Worm (Caenorhabditis elegans): ENCODE measurements around the gene dmsr-5.

dmsr-5 gene

ce11 chrIII:10983153-10983552 is 11.9 kb downstream of the dmsr-5 start, which contains the start of gene col-92:
col-92 (minus strand) TSS chrIII:10983253.
- no peak for TF ChIP-seq ztf-23 (GFP tag; IDR thresholded peaks at IDR 0.05)
- TF ChIP-seq cog-1 (tag; optimal IDR thresholded peaks at IDR 0.05): no peak
- TF ChIP-seq med-1 (GFP tag; optimal IDR thresholded peaks at IDR 0.05; ENCODE audit: insufficient read depth): no peak
- no peak for TF ChIP-seq tab-1 (GFP tag; IDR thresholded peaks at IDR 0.05)
- no peak for TF ChIP-seq flt-1 (GFP tag; IDR thresholded peaks at IDR 0.05)
- TF ChIP-seq T22C8.4 (GFP tag; IDR thresholded peaks at IDR 0.05): no peak
- no peak for TF ChIP-seq ref-1 (GFP tag; conservative IDR thresholded peaks at IDR 0.05)
- TF ChIP-seq klf-2 (GFP tag; conservative IDR thresholded peaks at IDR 0.05): no peak

ce11 chrIII:10981555-10981954 is 13.5 kb downstream of the dmsr-5 start:
- TF ChIP-seq tab-1 (GFP tag; IDR thresholded peaks at IDR 0.05) (no peak), cog-1 (tag; optimal IDR thresholded peaks at IDR 0.05) (no peak), T22C8.4 (GFP tag; IDR thresholded peaks at IDR 0.05) (no peak)

ce11 chrIII:10976580-10976979 is 18.5 kb downstream of the dmsr-5 start:
- TF ChIP-seq ref-1 (GFP tag; conservative IDR thresholded peaks at IDR 0.05) (no peak), T22C8.4 (GFP tag; IDR thresholded peaks at IDR 0.05) (no peak), flt-1 (GFP tag; IDR thresholded peaks at IDR 0.05) (no peak), ztf-23 (GFP tag; IDR thresholded peaks at IDR 0.05) (no peak), med-1 (GFP tag; optimal IDR thresholded peaks at IDR 0.05; ENCODE audit: insufficient read depth) (no peak), cog-1 (tag; optimal IDR thresholded peaks at IDR 0.05) (no peak), tab-1 (GFP tag; IDR thresholded peaks at IDR 0.05) (no peak), klf-2 (GFP tag; conservative IDR thresholded peaks at IDR 0.05) (no peak), ztf-29 (GFP tag; IDR thresholded peaks at IDR 0.05) (no peak)

ce11 chrIII:10969644-10970043 is 25.4 kb downstream of the dmsr-5 start, which contains the start of gene dhc-4:
dhc-4 (plus strand) TSS chrIII:10969944.
- TF ChIP-seq ref-1 (GFP tag; conservative IDR thresholded peaks at IDR 0.05): no peak
- no peak for TF ChIP-seq klf-2 (GFP tag; conservative IDR thresholded peaks at IDR 0.05)
- TF ChIP-seq med-1 (GFP tag; optimal IDR thresholded peaks at IDR 0.05; ENCODE audit: insufficient read depth): no peak
- TF ChIP-seq T22C8.4 (GFP tag; IDR thresholded peaks at IDR 0.05): no peak
- TF ChIP-seq tab-1 (GFP tag; IDR thresholded peaks at IDR 0.05): no peak
- TF ChIP-seq cog-1 (tag; optimal IDR thresholded peaks at IDR 0.05): no peak
- TF ChIP-seq flt-1 (GFP tag; IDR thresholded peaks at IDR 0.05): no peak
- no peak for TF ChIP-seq ztf-23 (GFP tag; IDR thresholded peaks at IDR 0.05)
- TF ChIP-seq ztf-29 (GFP tag; IDR thresholded peaks at IDR 0.05): no peak

ce11 chrIII:10967010-10967409 is 28.0 kb downstream of the dmsr-5 start, which contains the start of gene W05B2.2:
W05B2.2 (minus strand) TSS chrIII:10967110.
- TF ChIP-seq ztf-23 (GFP tag; IDR thresholded peaks at IDR 0.05) (no peak), ref-1 (GFP tag; conservative IDR thresholded peaks at IDR 0.05) (no peak)

ce11 chrIII:10962910-10963309 is 32.1 kb downstream of the dmsr-5 start:
- TF ChIP-seq flt-1 (GFP tag; IDR thresholded peaks at IDR 0.05): no peak
- TF ChIP-seq cog-1 (tag; optimal IDR thresholded peaks at IDR 0.05): no peak
- TF ChIP-seq ztf-29 (GFP tag; IDR thresholded peaks at IDR 0.05): no peak
- TF ChIP-seq ref-1 (GFP tag; conservative IDR thresholded peaks at IDR 0.05): no peak
- TF ChIP-seq T22C8.4 (GFP tag; IDR thresholded peaks at IDR 0.05): no peak
- TF ChIP-seq med-1 (GFP tag; optimal IDR thresholded peaks at IDR 0.05; ENCODE audit: insufficient read depth): no peak
- TF ChIP-seq klf-2 (GFP tag; conservative IDR thresholded peaks at IDR 0.05): no peak
- no peak for TF ChIP-seq ztf-23 (GFP tag; IDR thresholded peaks at IDR 0.05)
- no peak for TF ChIP-seq tab-1 (GFP tag; IDR thresholded peaks at IDR 0.05)

ce11 chrIII:10960387-10960786 is 34.7 kb downstream of the dmsr-5 start:
- TF ChIP-seq T22C8.4 (GFP tag; IDR thresholded peaks at IDR 0.05): no peak
- TF ChIP-seq flt-1 (GFP tag; IDR thresholded peaks at IDR 0.05): no peak
- no peak for TF ChIP-seq klf-2 (GFP tag; conservative IDR thresholded peaks at IDR 0.05)
- no peak for TF ChIP-seq ztf-29 (GFP tag; IDR thresholded peaks at IDR 0.05)
- TF ChIP-seq ztf-23 (GFP tag; IDR thresholded peaks at IDR 0.05): no peak
- TF ChIP-seq cog-1 (tag; optimal IDR thresholded peaks at IDR 0.05): no peak
- TF ChIP-seq tab-1 (GFP tag; IDR thresholded peaks at IDR 0.05): no peak
- no peak for TF ChIP-seq ref-1 (GFP tag; conservative IDR thresholded peaks at IDR 0.05)
- no peak for TF ChIP-seq med-1 (GFP tag; optimal IDR thresholded peaks at IDR 0.05; ENCODE audit: insufficient read depth)

- TF ChIP-seq cog-1 (tag; optimal IDR thresholded peaks at IDR 0.05) (no peak), klf-2 (GFP tag; conservative IDR thresholded peaks at IDR 0.05) (no peak), flt-1 (GFP tag; IDR thresholded peaks at IDR 0.05) (no peak), ztf-29 (GFP tag; IDR thresholded peaks at IDR 0.05) (no peak), ztf-23 (GFP tag; IDR thresholded peaks at IDR 0.05) (no peak), ref-1 (GFP tag; conservative IDR thresholded peaks at IDR 0.05) (no peak), tab-1 (GFP tag; IDR thresholded peaks at IDR 0.05) (no peak), med-1 (GFP tag; optimal IDR thresholded peaks at IDR 0.05; ENCODE audit: insufficient read depth) (no peak), T22C8.4 (GFP tag; IDR thresholded peaks at IDR 0.05) (no peak)
Measured at ce11 chrIII:10957710-10958109, 37.3 kb downstream of the dmsr-5 start.

- TF ChIP-seq ztf-23 (GFP tag; IDR thresholded peaks at IDR 0.05): no peak
- TF ChIP-seq tab-1 (GFP tag; IDR thresholded peaks at IDR 0.05): no peak
Measured at ce11 chrIII:10957236-10957635, 37.8 kb downstream of the dmsr-5 start.

- TF ChIP-seq med-1 (GFP tag; optimal IDR thresholded peaks at IDR 0.05; ENCODE audit: insufficient read depth) (no peak), cog-1 (tag; optimal IDR thresholded peaks at IDR 0.05) (no peak)
Measured at ce11 chrIII:10953160-10953559, 41.9 kb downstream of the dmsr-5 start, which contains the start of gene zig-5. zig-5 (minus strand) TSS chrIII:10953508.

- TF ChIP-seq klf-2 (GFP tag; conservative IDR thresholded peaks at IDR 0.05): no peak
- TF ChIP-seq ztf-23 (GFP tag; IDR thresholded peaks at IDR 0.05): no peak
- TF ChIP-seq med-1 (GFP tag; optimal IDR thresholded peaks at IDR 0.05; ENCODE audit: insufficient read depth): no peak
- no peak for TF ChIP-seq ztf-29 (GFP tag; IDR thresholded peaks at IDR 0.05)
- TF ChIP-seq flt-1 (GFP tag; IDR thresholded peaks at IDR 0.05): no peak
- no peak for TF ChIP-seq T22C8.4 (GFP tag; IDR thresholded peaks at IDR 0.05)
- TF ChIP-seq cog-1 (tag; optimal IDR thresholded peaks at IDR 0.05): no peak
- no peak for TF ChIP-seq ref-1 (GFP tag; conservative IDR thresholded peaks at IDR 0.05)
- TF ChIP-seq tab-1 (GFP tag; IDR thresholded peaks at IDR 0.05): no peak
Measured at ce11 chrIII:10951713-10952112, 43.3 kb downstream of the dmsr-5 start.

All from whole organism, midembryonic.